Worm (Caenorhabditis elegans) whole organism, L3 larva: ENCODE results near the gene C49F8.1.

Source experiments
- ama-1 ChIP-seq: fragments of 150-350 bp; optimal IDR thresholded peaks from 2 replicates; lab custom pipeline; 2018
- ceh-28 ChIP-seq: fragments of 150-350 bp; optimal IDR thresholded peaks from 2 replicates; lab custom pipeline; 2014; ENCODE audit warnings: missing biosample characterization, missing genetic modification reagents, missing genetic modification characterization
- ceh-82 ChIP-seq: fragments of 150-350 bp; optimal IDR thresholded peaks from 2 replicates; lab custom pipeline; 2014; ENCODE audit warnings: missing biosample characterization, missing genetic modification characterization
- ceh-9 ChIP-seq: sonication (generic microtip); optimal IDR thresholded peaks from 2 replicates; lab custom pipeline; 2018; ENCODE audit warnings: missing biosample characterization, missing genetic modification characterization
- egl-27 ChIP-seq: sonication (generic microtip); optimal IDR thresholded peaks from 4 replicates; lab custom pipeline; 2017; ENCODE audit warnings: missing biosample characterization, missing genetic modification reagents, missing genetic modification characterization
- egl-5 ChIP-seq: fragments of 150-350 bp; optimal IDR thresholded peaks from 2 replicates; lab custom pipeline; 2017; ENCODE audit warnings: missing biosample characterization, missing genetic modification reagents, missing genetic modification characterization, inconsistent platforms
- elt-2 ChIP-seq: sonication (generic microtip); optimal IDR thresholded peaks from 2 replicates; lab custom pipeline; 2016; ENCODE audit warnings: missing genetic modification reagents, mild to moderate bottlenecking, missing genetic modification characterization, missing compliant biosample characterization
- elt-3 ChIP-seq, 3 experiments: fragments of 150-350 bp in 1 of 3; sonication (generic microtip) in 2 of 3; optimal IDR thresholded peaks; 2 replicates in 2 of 3; 4 replicates in 1 of 3; lab custom pipeline; 2014 to 2017; ENCODE audit warnings: missing biosample characterization in 3 of 3, missing genetic modification characterization in 3 of 3
- eor-1 ChIP-seq, 2 experiments: fragments of 150-350 bp; optimal IDR thresholded peaks; 2 replicates each; lab custom pipeline; 2014 to 2018; ENCODE audit warnings: missing biosample characterization in 2 of 2, missing genetic modification characterization in 2 of 2
- fkh-10 ChIP-seq: sonication (generic microtip); optimal IDR thresholded peaks from 2 replicates; lab custom pipeline; 2017; ENCODE audit warnings: missing biosample characterization, missing genetic modification reagents, missing genetic modification characterization
- fkh-2 ChIP-seq: fragments of 150-350 bp; optimal IDR thresholded peaks from 2 replicates; lab custom pipeline; 2014; ENCODE audit warnings: missing biosample characterization, missing genetic modification reagents, missing genetic modification characterization
- fos-1 ChIP-seq: fragments of 150-350 bp; optimal IDR thresholded peaks from 2 replicates; lab custom pipeline; 2014; ENCODE audit warnings: missing biosample characterization, missing genetic modification characterization
- hmg-11 ChIP-seq: sonication (generic microtip); optimal IDR thresholded peaks from 2 replicates; lab custom pipeline; 2016; ENCODE audit warnings: missing genetic modification characterization, missing compliant biosample characterization
- lin-15B ChIP-seq: fragments of 150-350 bp; optimal IDR thresholded peaks from 2 replicates; lab custom pipeline; 2014; ENCODE audit warnings: missing biosample characterization, missing genetic modification characterization
- lin-39 ChIP-seq: fragments of 150-350 bp; optimal IDR thresholded peaks from 2 replicates; lab custom pipeline; 2018; ENCODE audit warnings: missing biosample characterization, missing genetic modification reagents, missing genetic modification characterization
- lsy-12 ChIP-seq: sonication (generic microtip); optimal IDR thresholded peaks from 2 replicates; lab custom pipeline; 2016; ENCODE audit warnings: mild to moderate bottlenecking, missing genetic modification characterization, missing compliant biosample characterization
- mdl-1 ChIP-seq: fragments of 150-350 bp; optimal IDR thresholded peaks from 2 replicates; lab custom pipeline; 2014; ENCODE audit warnings: missing biosample characterization, missing genetic modification characterization
- mml-1 ChIP-seq: fragments of 150-350 bp; sonication (generic microtip); optimal IDR thresholded peaks from 3 replicates; lab custom pipeline; 2014; ENCODE audit warnings: missing biosample characterization, missing genetic modification characterization
- nfya-1 ChIP-seq: sonication (generic microtip); optimal IDR thresholded peaks from 2 replicates; lab custom pipeline; 2017; ENCODE audit warnings: missing genetic modification characterization, mild to moderate bottlenecking, missing compliant biosample characterization, antibody characterized with exemption, moderate library complexity; ENCODE audit not compliant: insufficient read depth
- nhr-11 ChIP-seq: fragments of 150-350 bp; optimal IDR thresholded peaks from 2 replicates; lab custom pipeline; 2014; ENCODE audit warnings: missing biosample characterization, missing genetic modification characterization
- nhr-12 ChIP-seq: fragments of 150-350 bp; optimal IDR thresholded peaks from 2 replicates; lab custom pipeline; 2014; ENCODE audit warnings: missing biosample characterization, missing genetic modification characterization
- nhr-237 ChIP-seq: fragments of 150-350 bp; optimal IDR thresholded peaks from 2 replicates; lab custom pipeline; 2014; ENCODE audit warnings: missing biosample characterization, missing genetic modification characterization
- nhr-25 ChIP-seq: sonication (generic microtip); optimal IDR thresholded peaks from 2 replicates; lab custom pipeline; 2017; ENCODE audit warnings: missing biosample characterization, missing genetic modification characterization
- nhr-67 ChIP-seq: fragments of 150-350 bp; optimal IDR thresholded peaks from 2 replicates; lab custom pipeline; 2014; ENCODE audit warnings: missing biosample characterization, missing genetic modification characterization
- pha-4 ChIP-seq: fragments of 150-350 bp; optimal IDR thresholded peaks from 2 replicates; lab custom pipeline; 2014; ENCODE audit warnings: missing biosample characterization, missing genetic modification reagents, missing genetic modification characterization
- pqm-1 ChIP-seq: fragments of 150-350 bp; optimal IDR thresholded peaks from 2 replicates; lab custom pipeline; 2017; ENCODE audit warnings: missing biosample characterization, missing genetic modification characterization, inconsistent platforms
- sea-2 ChIP-seq: fragments of 150-350 bp; sonication (generic microtip); optimal IDR thresholded peaks from 4 replicates; lab custom pipeline; 2014; ENCODE audit warnings: missing biosample characterization, missing genetic modification reagents, missing genetic modification characterization
- tbx-2 ChIP-seq: sonication (generic microtip); optimal IDR thresholded peaks from 2 replicates; lab custom pipeline; 2016; ENCODE audit warnings: mild to moderate bottlenecking, missing genetic modification characterization, missing compliant biosample characterization
- unc-39 ChIP-seq: sonication (generic microtip); optimal IDR thresholded peaks from 4 replicates; lab custom pipeline; 2017; ENCODE audit warnings: missing biosample characterization, missing genetic modification characterization
- unc-62 ChIP-seq: fragments of 150-350 bp; sonication (generic microtip); optimal IDR thresholded peaks from 4 replicates; lab custom pipeline; 2014; ENCODE audit warnings: missing biosample characterization, missing genetic modification reagents, missing genetic modification characterization
- zag-1 ChIP-seq: fragments of 150-350 bp; optimal IDR thresholded peaks from 2 replicates; lab custom pipeline; 2014; ENCODE audit warnings: missing biosample characterization, missing genetic modification characterization
- ztf-11 ChIP-seq: fragments of 150-350 bp; optimal IDR thresholded peaks from 2 replicates; lab custom pipeline; 2014; ENCODE audit warnings: missing biosample characterization, missing genetic modification characterization
- ztf-4 ChIP-seq: fragments of 150-350 bp; optimal IDR thresholded peaks from 2 replicates; lab custom pipeline; 2014; ENCODE audit warnings: missing biosample characterization, missing genetic modification characterization

The C49F8.1 gene

ce11 chrX:13364897-13365296 is at the start of gene C49F8.1:
Gene C49F8.1, minus strand, starts transcription at chrX:13364997.
- TF ChIP-seq lsy-12 (tag; lab: Kevin White, UChicago), result no peak
- TF ChIP-seq fkh-10, result no peak
- TF ChIP-seq ceh-82, result no peak
- no peak for TF ChIP-seq ceh-9
- TF ChIP-seq elt-3 (tag; optimal IDR thresholded peaks at IDR 0.05; lab: Kevin White, UChicago), result no peak
- no peak for TF ChIP-seq ztf-11
- TF ChIP-seq nhr-237, result no peak
- no peak for TF ChIP-seq ztf-4 (tag; lab: Kevin White, UChicago)
- no peak for TF ChIP-seq hmg-11 (tag; lab: Kevin White, UChicago)
- no peak for TF ChIP-seq nhr-12
- TF ChIP-seq, all 47 proteins: peak for 0

ce11 chrX:13412307-13412706 is 47.5 kb upstream of the C49F8.1 start:
- TF ChIP-seq fkh-2, result no peak
- TF ChIP-seq unc-39 (tag; lab: Kevin White, UChicago), result no peak
- TF ChIP-seq elt-2 (tag; lab: Kevin White, UChicago), result peak; percentile 70
- TF ChIP-seq pqm-1 (tag; lab: Kevin White, UChicago), result no peak
- no peak for TF ChIP-seq lin-15B (tag; lab: Kevin White, UChicago)
- TF ChIP-seq mml-1 (tag; lab: Kevin White, UChicago), result no peak
- TF ChIP-seq lin-39 (tag; lab: Kevin White, UChicago), result no peak
- TF ChIP-seq fos-1 (tag; lab: Kevin White, UChicago), result no peak
- TF ChIP-seq zag-1 (tag; lab: Kevin White, UChicago), result no peak
- TF ChIP-seq, all 47 proteins: peak for 1

- no peak for TF ChIP-seq lin-15B (tag; lab: Kevin White, UChicago)
- peak; percentile 4 for TF ChIP-seq elt-2 (tag; lab: Kevin White, UChicago)
Measured at ce11 chrX:13411306-13411705, 46.5 kb upstream of the C49F8.1 start.

- TF ChIP-seq elt-2 (tag; lab: Kevin White, UChicago) (peak; percentile 47), nhr-237 (no peak), pqm-1 (tag; lab: Kevin White, UChicago) (peak; percentile 50)
- TF ChIP-seq, all 47 proteins: peak for 2
Measured at ce11 chrX:13409543-13409942, 44.7 kb upstream of the C49F8.1 start, which contains the start of the genes cyp-13B1 and C29F7.1. Gene cyp-13B1, minus strand, starts transcription at chrX:13409643. Gene C29F7.1, plus strand, starts transcription at chrX:13409936.

- TF ChIP-seq nhr-25 (no peak), eor-1 (tag; optimal IDR thresholded peaks at IDR 0.05; lab: Kevin White, UChicago) (no peak), zag-1 (tag; lab: Kevin White, UChicago) (no peak), lin-39 (tag; lab: Kevin White, UChicago) (no peak), ceh-28 (tag; lab: Kevin White, UChicago) (no peak), ama-1 (lab: Kevin White, UChicago) (no peak), egl-27 (tag; lab: Kevin White, UChicago) (no peak), mml-1 (tag; lab: Kevin White, UChicago) (no peak), ceh-9 (no peak), egl-5 (tag; lab: Kevin White, UChicago) (no peak), lsy-12 (tag; lab: Kevin White, UChicago) (no peak), mdl-1 (tag; lab: Kevin White, UChicago) (no peak), ztf-4 (tag; lab: Kevin White, UChicago) (no peak)
- TF ChIP-seq, all 47 proteins: peak for 0
Measured at ce11 chrX:13401783-13402182, 37.0 kb upstream of the C49F8.1 start, which contains the start of gene F02C12.1. Gene F02C12.1, plus strand, starts transcription at chrX:13402083.

ce11 chrX:13401311-13401710 is 36.5 kb upstream of the C49F8.1 start:
- TF ChIP-seq nfya-1 (peak; percentile 3), unc-62 (GFP tag; lab: Kevin White, UChicago) (no peak), ceh-9 (no peak), fkh-2 (no peak), nhr-25 (no peak), fos-1 (tag; lab: Kevin White, UChicago) (no peak), elt-2 (tag; lab: Kevin White, UChicago) (peak; percentile 43), ama-1 (lab: Kevin White, UChicago) (no peak), nhr-67 (tag; lab: Kevin White, UChicago) (no peak), sea-2 (GFP tag; lab: Kevin White, UChicago) (no peak), tbx-2 (tag; lab: Kevin White, UChicago) (no peak), eor-1 (tag; optimal IDR thresholded peaks at IDR 0.05; lab: Kevin White, UChicago) (no peak), ztf-4 (tag; lab: Kevin White, UChicago) (no peak), pha-4 (tag; lab: Kevin White, UChicago) (peak; percentile 90), lin-15B (tag; lab: Kevin White, UChicago) (no peak), nhr-11 (tag; lab: Kevin White, UChicago) (no peak), zag-1 (tag; lab: Kevin White, UChicago) (no peak), hmg-11 (tag; lab: Kevin White, UChicago) (no peak), pqm-1 (tag; lab: Kevin White, UChicago) (peak; percentile 62)
